Worm (Caenorhabditis elegans) whole organism, midembryonic: ENCODE results near the gene W08A12.2.

Source experiments
- T22C8.4 ChIP-seq: fragments of 200-800 bp; sonication (Bioruptor generic); IDR thresholded peaks from 2 replicates; pipeline ENCODE4 v1.3.6; 2022; ENCODE audit warnings: missing genetic modification characterization, missing compliant biosample characterization
- flt-1 ChIP-seq: fragments of 200-800 bp; sonication (Bioruptor generic); IDR thresholded peaks from 2 replicates; pipeline ENCODE4 v1.3.6; 2022; ENCODE audit warnings: missing genetic modification characterization, missing compliant biosample characterization
- med-1 ChIP-seq: sonication (generic microtip); optimal IDR thresholded peaks from 2 replicates; lab custom pipeline; 2017; ENCODE audit warnings: missing genetic modification characterization, mild to moderate bottlenecking, missing compliant biosample characterization, antibody characterized with exemption, missing genetic modification reagents; ENCODE audit not compliant: insufficient read depth
- ztf-23 ChIP-seq: fragments of 200-800 bp; sonication (Bioruptor generic); IDR thresholded peaks from 2 replicates; pipeline ENCODE4 v1.3.6; 2022; ENCODE audit warnings: missing genetic modification reagents, missing genetic modification characterization, missing compliant biosample characterization

- TF ChIP-seq ztf-23 (GFP tag; lab: Robert Waterston, UW): no peak
- no peak for TF ChIP-seq T22C8.4 (GFP tag; lab: Robert Waterston, UW)
- no peak for TF ChIP-seq med-1 (GFP tag; lab: Kevin White, UChicago)
- TF ChIP-seq flt-1 (GFP tag; lab: Robert Waterston, UW): no peak
Measured at ce11 chrV:3673080-3673479, 12.6 kb downstream of the W08A12.2 start, which contains the start of gene pals-33.
